Worm (Caenorhabditis elegans) whole organism, L1 larva: Measurements from ENCODE around the gene sru-22.

Experiments
- ceh-90 ChIP-seq: sonication (generic microtip); optimal IDR thresholded peaks from 2 replicates; lab custom pipeline; 2016; ENCODE audit warnings: missing genetic modification characterization, missing compliant biosample characterization
- efl-1 ChIP-seq, 4 experiments: fragments of 150-350 bp; optimal IDR thresholded peaks in 3 of 4; peaks in 1 of 4; 1 replicate in 1 of 4; 2 replicates in 3 of 4; lab custom pipeline; 2014; ENCODE audit warnings: missing biosample characterization in 2 of 4, missing genetic modification characterization in 2 of 4, missing genetic modification reagents in 2 of 4
- egl-13 ChIP-seq: sonication (generic microtip); optimal IDR thresholded peaks from 2 replicates; lab custom pipeline; 2016; ENCODE audit warnings: missing genotype, missing genetic modification reagents, missing genetic modification characterization, missing compliant biosample characterization
- hlh-17 ChIP-seq: fragments of 200-800 bp; sonication (Bioruptor generic); optimal IDR thresholded peaks from 2 replicates; lab custom pipeline; 2018; ENCODE audit warnings: missing genetic modification characterization, mild to moderate bottlenecking, missing compliant biosample characterization, moderate library complexity, borderline replicate concordance
- isw-1 ChIP-seq: fragments of 200-800 bp; sonication (Bioruptor generic); IDR thresholded peaks from 2 replicates; pipeline ENCODE4 v1.3.6; 2022; ENCODE audit warnings: missing genetic modification characterization, missing compliant biosample characterization
- mdl-1 ChIP-seq, 2 experiments: fragments of 150-350 bp; optimal IDR thresholded peaks; 2 replicates each; lab custom pipeline; 2014 to 2017; ENCODE audit warnings: missing biosample characterization in 2 of 2, missing genetic modification characterization in 2 of 2, inconsistent platforms in 1 of 2
- nhr-11 ChIP-seq: fragments of 150-350 bp; optimal IDR thresholded peaks from 2 replicates; lab custom pipeline; 2014; ENCODE audit warnings: missing biosample characterization, missing genetic modification characterization
- nhr-12 ChIP-seq: sonication (generic microtip); optimal IDR thresholded peaks from 2 replicates; lab custom pipeline; 2017; ENCODE audit warnings: missing biosample characterization, missing genetic modification characterization
- pqm-1 ChIP-seq: sonication (generic microtip); optimal IDR thresholded peaks from 3 replicates; lab custom pipeline; 2017; ENCODE audit warnings: missing biosample characterization, missing genetic modification characterization
- skn-1 ChIP-seq: fragments of 150-350 bp; optimal IDR thresholded peaks from 2 replicates; lab custom pipeline; 2014; ENCODE audit warnings: missing biosample characterization, missing genetic modification characterization
- sup-37 ChIP-seq: fragments of 200-800 bp; sonication (Bioruptor generic); optimal IDR thresholded peaks from 2 replicates; lab custom pipeline; 2018; ENCODE audit warnings: mild to moderate bottlenecking, missing genetic modification characterization, missing compliant biosample characterization
- tbx-2 ChIP-seq: sonication (generic microtip); optimal IDR thresholded peaks from 2 replicates; lab custom pipeline; 2016; ENCODE audit warnings: missing genetic modification characterization, missing compliant biosample characterization
- zip-4 ChIP-seq: fragments of 200-800 bp; sonication (Bioruptor generic); optimal IDR thresholded peaks from 2 replicates; lab custom pipeline; 2018; ENCODE audit warnings: mild to moderate bottlenecking, missing genetic modification characterization, moderate library complexity, missing compliant biosample characterization
- ztf-11 ChIP-seq, 2 experiments: sonication (generic microtip); optimal IDR thresholded peaks; 2 replicates each; lab custom pipeline; 2016 to 2017; ENCODE audit warnings: missing genetic modification characterization in 2 of 2, missing biosample characterization in 1 of 2, missing compliant biosample characterization in 1 of 2

DNA sequence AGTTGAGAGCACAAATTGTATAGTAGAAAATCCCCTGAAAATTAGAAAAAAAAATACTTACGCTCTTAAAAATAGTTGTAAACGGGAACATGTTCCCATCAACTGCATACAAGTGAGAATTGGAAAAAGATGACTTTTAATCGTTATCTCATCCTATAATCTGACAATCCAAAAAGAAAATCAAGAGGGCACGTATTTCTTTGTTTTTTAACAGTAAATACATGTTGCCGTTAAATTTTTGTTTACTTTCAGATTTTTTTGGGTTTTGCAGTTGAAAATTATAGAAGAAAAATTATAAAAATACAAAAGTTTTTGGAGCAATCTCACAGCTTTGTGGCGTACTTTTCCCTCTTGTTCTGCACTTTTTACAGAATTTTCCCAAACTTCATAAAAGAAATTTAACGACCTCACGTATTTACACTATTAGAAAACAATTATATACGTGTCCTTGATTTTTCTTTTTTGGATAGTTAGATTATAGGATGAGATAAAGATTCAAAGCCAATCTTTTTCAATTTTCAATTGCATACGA is 22.0 kb upstream of the sru-22 start, which contains the start of the genes C06C6.9 and C06C6.8:
- TF ChIP-seq sup-37 (GFP tag; lab: Kevin White, UChicago) (no peak), efl-1 (optimal IDR thresholded peaks at IDR 0.05; lab: Kevin White, UChicago) (no peak), efl-1 (GFP tag; optimal IDR thresholded peaks at IDR 0.05 in 1 of 2; lab: Kevin White, UChicago) (peak in 1 of 2 experiments; percentile 70), zip-4 (GFP tag; lab: Kevin White, UChicago) (no peak), skn-1 (tag; lab: Kevin White, UChicago) (no peak), mdl-1 (tag; optimal IDR thresholded peaks at IDR 0.05; lab: Kevin White, UChicago) (no peak), ztf-11 (tag; optimal IDR thresholded peaks at IDR 0.05; lab: Kevin White, UChicago) (no peak), ceh-90 (tag; lab: Kevin White, UChicago) (no peak), nhr-11 (tag; lab: Kevin White, UChicago) (no peak), nhr-12 (tag; lab: Kevin White, UChicago) (no peak), isw-1 (GFP tag; lab: Robert Waterston, UW) (no peak), tbx-2 (no peak), egl-13 (tag; lab: Kevin White, UChicago) (no peak), pqm-1 (tag; lab: Kevin White, UChicago) (no peak), hlh-17 (no peak)
